Fruit fly (Drosophila melanogaster): Measurements from ENCODE around the gene CG10681.

The CG10681 gene

dm6 chr3L:12495312-12495725, 6.0 kb upstream of the CG10681 start (continued):
- 0 out of 2 replicates have a peak, but pooled peaks have one; percentile 19 for TF ChIP-seq CG6689 (GFP tag; IDR thresholded peaks at IDR 0.05)
- no peak for TF ChIP-seq E2f2 (GFP tag; IDR thresholded peaks at IDR 0.05)
- TF ChIP-seq CG8478 (optimal IDR thresholded peaks at IDR 0.05) = no peak
- TF ChIP-seq Atf6 (GFP tag; IDR thresholded peaks at IDR 0.05) = no peak; the same call in 1 of the 2 replicates
- TF ChIP-seq HmgZ (tag; optimal IDR thresholded peaks at IDR 0.05) = peak; percentile 29
- peak; percentile 53 for TF ChIP-seq lilli (GFP tag; optimal IDR thresholded peaks at IDR 0.05)
- TF ChIP-seq chn (GFP tag; optimal IDR thresholded peaks at IDR 0.05) = no peak
- TF ChIP-seq CG10979 (tag; optimal IDR thresholded peaks at IDR 0.05) = peak; percentile 54
- TF ChIP-seq Blimp-1 (GFP tag; optimal IDR thresholded peaks at IDR 0.05) = peak; percentile 44
- TF ChIP-seq CG1529 (GFP tag; optimal IDR thresholded peaks at IDR 0.05) = peak; percentile 24
- no peak for TF ChIP-seq CG11247 (GFP tag; IDR thresholded peaks at IDR 0.05)
- no peak for TF ChIP-seq fd102C (GFP tag; optimal IDR thresholded peaks at IDR 0.05)
- TF ChIP-seq CG6791 (GFP tag; IDR thresholded peaks at IDR 0.05; ENCODE audit: partially characterized antibody) = no peak
- TF ChIP-seq Nf-YB (GFP tag; optimal IDR thresholded peaks at IDR 0.05) = peak; percentile 4
- TF ChIP-seq CG12104 (GFP tag; optimal IDR thresholded peaks at IDR 0.05) = peak; percentile 7
- TF ChIP-seq pan (optimal IDR thresholded peaks at IDR 0.05) = no peak
- peak in 1 of 2 experiments; percentile 22 for TF ChIP-seq pan (GFP tag; optimal IDR thresholded peaks at IDR 0.05 in 1 of 2, IDR thresholded peaks at IDR 0.05 in 1 of 2)
- TF ChIP-seq kah (GFP tag; optimal IDR thresholded peaks at IDR 0.05) = no peak
- no peak for TF ChIP-seq CG18011 (GFP tag; optimal IDR thresholded peaks at IDR 0.05)
- TF ChIP-seq CG10209 (GFP tag; optimal IDR thresholded peaks at IDR 0.05) = peak; percentile 35
- TF ChIP-seq CG11560 (tag; IDR thresholded peaks at IDR 0.05) = 0 out of 3 replicates have a peak, but pooled peaks have one; percentile 30
- peak; percentile 34 for TF ChIP-seq odd (GFP tag; optimal IDR thresholded peaks at IDR 0.05)
- TF ChIP-seq CG12391 (tag; optimal IDR thresholded peaks at IDR 0.05) = peak; percentile 57
- TF ChIP-seq pzg (GFP tag; optimal IDR thresholded peaks at IDR 0.05) = no peak
- peak; percentile 47 for TF ChIP-seq Sox102F (GFP tag; optimal IDR thresholded peaks at IDR 0.05)
- peak; percentile 53 for TF ChIP-seq Meics (GFP tag; optimal IDR thresholded peaks at IDR 0.05)
- peak; percentile 35 for TF ChIP-seq Fer1 (GFP tag; optimal IDR thresholded peaks at IDR 0.05)
- peak; percentile 36 for TF ChIP-seq fd96Cb (tag; optimal IDR thresholded peaks at IDR 0.05)
- no peak for TF ChIP-seq Abd-B (GFP tag; optimal IDR thresholded peaks at IDR 0.05)
- peak; percentile 32 for TF ChIP-seq CG2120 (GFP tag; optimal IDR thresholded peaks at IDR 0.05)
- TF ChIP-seq stwl (tag; optimal IDR thresholded peaks at IDR 0.05) = no peak
- TF ChIP-seq dpn (GFP tag; optimal IDR thresholded peaks at IDR 0.05) = peak in 1 of 2 experiments; percentile 3
- TF ChIP-seq CG4820 (GFP tag; optimal IDR thresholded peaks at IDR 0.05) = peak; percentile 30
- TF ChIP-seq YL-1 (GFP tag; optimal IDR thresholded peaks at IDR 0.05) = no peak
- peak; percentile 39 for TF ChIP-seq onecut (GFP tag; IDR thresholded peaks at IDR 0.05)
- TF ChIP-seq sens (GFP tag) = peak; percentile 65
- TF ChIP-seq CG14667 (GFP tag; IDR thresholded peaks at IDR 0.05) = 0 out of 2 replicates have a peak, but pooled peaks have one; percentile 31
- no peak for TF ChIP-seq pb (GFP tag; optimal IDR thresholded peaks at IDR 0.05)
- peak; percentile 53 for TF ChIP-seq lab (GFP tag; optimal IDR thresholded peaks at IDR 0.05)
- TF ChIP-seq D (optimal IDR thresholded peaks at IDR 0.05) = no peak
- peak; percentile 40 for TF ChIP-seq D (GFP tag; optimal IDR thresholded peaks at IDR 0.05)
- TF ChIP-seq Hr51 (GFP tag; optimal IDR thresholded peaks at IDR 0.05) = peak in 1 of 2 experiments; percentile 58
- TF ChIP-seq zf30C (GFP tag; optimal IDR thresholded peaks at IDR 0.05) = peak; percentile 47
- TF ChIP-seq Sox100B (GFP tag; optimal IDR thresholded peaks at IDR 0.05) = peak; percentile 51
- TF ChIP-seq pum (GFP tag; optimal IDR thresholded peaks at IDR 0.05) = no peak
- peak; percentile 56 for TF ChIP-seq CG7556 (GFP tag; optimal IDR thresholded peaks at IDR 0.05)
- TF ChIP-seq nerfin-1 (tag; optimal IDR thresholded peaks at IDR 0.05) = peak; percentile 35
- TF ChIP-seq NFAT (GFP tag; IDR thresholded peaks at IDR 0.05) = no peak
- 0 out of 2 replicates have a peak, but pooled peaks have one; percentile 26 for TF ChIP-seq Xrp1 (GFP tag; IDR thresholded peaks at IDR 0.05)
- peak; percentile 56 for TF ChIP-seq Med (GFP tag)
